ENCODE assay signal across 4 fruit fly cellular contexts in genomic region chr3L:16758504-16759109, dm6.
TF ChIP-seq lines count a peak whose summit lies in the region.

No protein-coding gene starts in this region.

- TF ChIP-seq CTCF in whole organism, embryonic (GFP tag; optimal IDR thresholded peaks at IDR 0.05; lab: Kevin White, UChicago): no peak

TF ChIP-seq in whole organism, embryonic, 481 proteins besides CTCF, POLR2A, EP300 and RAD21 (continues in another document):
- TF ChIP-seq B-H2 (GFP tag; optimal IDR thresholded peaks at IDR 0.05; lab: Kevin White, UChicago) (no peak), ewg (GFP tag; optimal IDR thresholded peaks at IDR 0.05; lab: Kevin White, UChicago) (peak; percentile 11), btn (GFP tag; optimal IDR thresholded peaks at IDR 0.05; lab: Kevin White, UChicago) (no peak), CG1603 (tag; optimal IDR thresholded peaks at IDR 0.05; lab: Kevin White, UChicago) (peak; percentile 15), bsh (GFP tag; optimal IDR thresholded peaks at IDR 0.05; lab: Kevin White, UChicago) (peak in 1 of 2 experiments; percentile 69), Atf-2 (GFP tag; optimal IDR thresholded peaks at IDR 0.05; lab: Kevin White, UChicago) (no peak), zfh1 (GFP tag; IDR thresholded peaks at IDR 0.05; lab: Robert Waterston, UW) (0 out of 3 replicates have a peak, but pooled peaks have one; percentile 6), CG9932 (GFP tag; IDR thresholded peaks at IDR 0.05; lab: Robert Waterston, UW) (no peak), Ets65A (GFP tag; lab: Kevin White, UChicago) (peak; percentile 38), CG2875 (GFP tag; optimal IDR thresholded peaks at IDR 0.05; lab: Kevin White, UChicago) (no peak), prd (optimal IDR thresholded peaks at IDR 0.05; lab: Kevin White, UChicago) (no peak), prd (GFP tag; IDR thresholded peaks at IDR 0.05; lab: Robert Waterston, UW) (peak; percentile 30; the same call in 1 of the 3 replicates), Drgx (GFP tag; IDR thresholded peaks at IDR 0.05; lab: Robert Waterston, UW) (peak; percentile 87), fd64A (GFP tag; optimal IDR thresholded peaks at IDR 0.05; lab: Kevin White, UChicago) (no peak), p53 (GFP tag; optimal IDR thresholded peaks at IDR 0.05; lab: Kevin White, UChicago) (no peak), nom (GFP tag; optimal IDR thresholded peaks at IDR 0.05; lab: Kevin White, UChicago) (peak; percentile 92), sens (GFP tag; lab: Kevin White, UChicago) (peak; percentile 74), chinmo (GFP tag; IDR thresholded peaks at IDR 0.05; lab: Robert Waterston, UW; ENCODE audit: partially characterized antibody) (0 out of 4 replicates have a peak, but pooled peaks have one; percentile 16), CG10959 (GFP tag; IDR thresholded peaks at IDR 0.05; lab: Robert Waterston, UW) (peak; percentile 40; the same call in 1 of the 2 replicates), crol (GFP tag; IDR thresholded peaks at IDR 0.05; lab: Robert Waterston, UW) (peak; percentile 78), dmrt11E (tag; optimal IDR thresholded peaks at IDR 0.05; lab: Kevin White, UChicago) (peak; percentile 13), CG8765 (GFP tag; IDR thresholded peaks at IDR 0.05; lab: Robert Waterston, UW) (peak; percentile 40; the same call in 1 of the 2 replicates)

TF ChIP-seq in whole organism, prepupa, 60 proteins besides CTCF, POLR2A, EP300 and RAD21 (continues in another document):
- TF ChIP-seq topi (GFP tag; optimal IDR thresholded peaks at IDR 0.05; lab: Kevin White, UChicago): peak; percentile 82
- TF ChIP-seq Hr4 (GFP tag; optimal IDR thresholded peaks at IDR 0.05; lab: Kevin White, UChicago): peak; percentile 86
- peak; percentile 83 for TF ChIP-seq eg (GFP tag; IDR thresholded peaks at IDR 0.05; lab: Robert Waterston, UW)
- TF ChIP-seq Sox14 (GFP tag; optimal IDR thresholded peaks at IDR 0.05; lab: Kevin White, UChicago): peak; percentile 79
- peak; percentile 53 for TF ChIP-seq Ets21C (GFP tag; optimal IDR thresholded peaks at IDR 0.05; lab: Kevin White, UChicago)
- peak; percentile 82 for TF ChIP-seq esn (GFP tag; optimal IDR thresholded peaks at IDR 0.05; lab: Kevin White, UChicago)
- no peak for TF ChIP-seq fkh (GFP tag; optimal IDR thresholded peaks at IDR 0.05; lab: Kevin White, UChicago)
- TF ChIP-seq CG32006 (GFP tag; optimal IDR thresholded peaks at IDR 0.05; lab: Kevin White, UChicago): peak; percentile 82
- peak; percentile 53 for TF ChIP-seq Blimp-1 (GFP tag; optimal IDR thresholded peaks at IDR 0.05; lab: Kevin White, UChicago)
- peak; percentile 86 for TF ChIP-seq CG1621 (tag; optimal IDR thresholded peaks at IDR 0.05; lab: Kevin White, UChicago)
- peak; percentile 17 for TF ChIP-seq Eip93F (GFP tag; optimal IDR thresholded peaks at IDR 0.05; lab: Kevin White, UChicago)
- peak; percentile 82 for TF ChIP-seq pdm3 (GFP tag; optimal IDR thresholded peaks at IDR 0.05; lab: Kevin White, UChicago)
- peak; percentile 85 for TF ChIP-seq CG6792 (GFP tag; optimal IDR thresholded peaks at IDR 0.05; lab: Kevin White, UChicago)
- no peak for TF ChIP-seq Hr38 (GFP tag; optimal IDR thresholded peaks at IDR 0.05; lab: Kevin White, UChicago)
- peak; percentile 76 for TF ChIP-seq CG4318 (GFP tag; optimal IDR thresholded peaks at IDR 0.05; lab: Kevin White, UChicago)
- peak; percentile 88 for TF ChIP-seq Lpt (GFP tag; optimal IDR thresholded peaks at IDR 0.05; lab: Kevin White, UChicago)
- peak; percentile 87 for TF ChIP-seq CG15336 (GFP tag; IDR thresholded peaks at IDR 0.05; lab: Robert Waterston, UW)
- TF ChIP-seq CG11762 (GFP tag; optimal IDR thresholded peaks at IDR 0.05; lab: Kevin White, UChicago; ENCODE audit: insufficient read depth): peak; percentile 74
- peak; percentile 63 for TF ChIP-seq Sox102F (GFP tag; optimal IDR thresholded peaks at IDR 0.05; lab: Kevin White, UChicago)
- TF ChIP-seq CG11902 (GFP tag; optimal IDR thresholded peaks at IDR 0.05; lab: Kevin White, UChicago): peak; percentile 70
- TF ChIP-seq CG6808 (GFP tag; optimal IDR thresholded peaks at IDR 0.05; lab: Kevin White, UChicago): peak; percentile 94
- peak; percentile 79 for TF ChIP-seq achi (GFP tag; optimal IDR thresholded peaks at IDR 0.05; lab: Kevin White, UChicago)
- TF ChIP-seq CG3032 (tag; optimal IDR thresholded peaks at IDR 0.05; lab: Kevin White, UChicago): peak; percentile 83

TF ChIP-seq in whole organism, pupa, 21 proteins besides CTCF, POLR2A, EP300 and RAD21:
- TF ChIP-seq Pif1B (GFP tag; optimal IDR thresholded peaks at IDR 0.05; lab: Kevin White, UChicago): peak; percentile 89
- TF ChIP-seq CG15710 (tag; optimal IDR thresholded peaks at IDR 0.05; lab: Kevin White, UChicago): peak; percentile 85
- TF ChIP-seq gl (tag; optimal IDR thresholded peaks at IDR 0.05; lab: Kevin White, UChicago): peak; percentile 82
- TF ChIP-seq EcR (GFP tag; optimal IDR thresholded peaks at IDR 0.05; lab: Kevin White, UChicago): peak; percentile 34
- TF ChIP-seq CG4496 (GFP tag; IDR thresholded peaks at IDR 0.05; lab: Robert Waterston, UW): peak; percentile 87
- TF ChIP-seq CG9948 (tag; optimal IDR thresholded peaks at IDR 0.05; lab: Kevin White, UChicago): peak; percentile 80
- TF ChIP-seq CG17806 (tag; optimal IDR thresholded peaks at IDR 0.05; lab: Kevin White, UChicago): peak; percentile 87
- TF ChIP-seq CG14655 (GFP tag; optimal IDR thresholded peaks at IDR 0.05; lab: Kevin White, UChicago): peak; percentile 91
- peak; percentile 84 for TF ChIP-seq CG12605 (GFP tag; IDR thresholded peaks at IDR 0.05; lab: Robert Waterston, UW)
- peak; percentile 88 for TF ChIP-seq Ets98B (GFP tag; IDR thresholded peaks at IDR 0.05; lab: Robert Waterston, UW)
- peak; percentile 75 for TF ChIP-seq Snoo (tag; optimal IDR thresholded peaks at IDR 0.05; lab: Kevin White, UChicago)
- TF ChIP-seq CG13204 (GFP tag; optimal IDR thresholded peaks at IDR 0.05; lab: Kevin White, UChicago): peak; percentile 81
- TF ChIP-seq Pif1A (GFP tag; optimal IDR thresholded peaks at IDR 0.05; lab: Kevin White, UChicago): peak; percentile 92
- peak; percentile 91 for TF ChIP-seq CG8301 (tag; optimal IDR thresholded peaks at IDR 0.05; lab: Kevin White, UChicago)
- peak; percentile 79 for TF ChIP-seq CG34367 (tag; optimal IDR thresholded peaks at IDR 0.05; lab: Kevin White, UChicago)
- peak; percentile 71 for TF ChIP-seq rn (GFP tag; IDR thresholded peaks at IDR 0.05; lab: Robert Waterston, UW)
- peak; percentile 80 for TF ChIP-seq CG32121 (GFP tag; IDR thresholded peaks at IDR 0.05; lab: Robert Waterston, UW)
- peak; percentile 65 for TF ChIP-seq D1 (tag; optimal IDR thresholded peaks at IDR 0.05; lab: Kevin White, UChicago)
- TF ChIP-seq fd96Ca (GFP tag; IDR thresholded peaks at IDR 0.05; lab: Robert Waterston, UW): peak; percentile 87
- TF ChIP-seq CG8159 (tag; optimal IDR thresholded peaks at IDR 0.05; lab: Kevin White, UChicago): peak; percentile 84
- no peak for TF ChIP-seq CG10348 (GFP tag; IDR thresholded peaks at IDR 0.05; lab: Robert Waterston, UW)

TF ChIP-seq in whole organism, wandering third instar larva, 38 proteins besides CTCF, POLR2A, EP300 and RAD21 (continues in another document):
- TF ChIP-seq HLH106 (tag; optimal IDR thresholded peaks at IDR 0.05; lab: Kevin White, UChicago) (peak; percentile 71), OdsH (GFP tag; optimal IDR thresholded peaks at IDR 0.05; lab: Kevin White, UChicago) (peak; percentile 42), Myc (optimal IDR thresholded peaks at IDR 0.05; lab: Kevin White, UChicago) (no peak), psq (GFP tag; optimal IDR thresholded peaks at IDR 0.05; lab: Kevin White, UChicago) (peak; percentile 23), Hr78 (GFP tag; optimal IDR thresholded peaks at IDR 0.05; lab: Kevin White, UChicago) (no peak), jim (GFP tag; optimal IDR thresholded peaks at IDR 0.05; lab: Kevin White, UChicago) (no peak), usp (GFP tag; optimal IDR thresholded peaks at IDR 0.05; lab: Kevin White, UChicago) (no peak), pan (optimal IDR thresholded peaks at IDR 0.05; lab: Kevin White, UChicago) (no peak), Dfd (GFP tag; optimal IDR thresholded peaks at IDR 0.05; lab: Kevin White, UChicago) (no peak), h (GFP tag; optimal IDR thresholded peaks at IDR 0.05; lab: Kevin White, UChicago) (peak; percentile 83), GATAd (GFP tag; optimal IDR thresholded peaks at IDR 0.05; lab: Kevin White, UChicago) (no peak), Dif (GFP tag; optimal IDR thresholded peaks at IDR 0.05; lab: Kevin White, UChicago; ENCODE audit: partially characterized antibody) (no peak), Mio (GFP tag; optimal IDR thresholded peaks at IDR 0.05; lab: Kevin White, UChicago) (no peak), rgr (GFP tag; optimal IDR thresholded peaks at IDR 0.05; lab: Kevin White, UChicago) (peak; percentile 55), Jra (GFP tag; optimal IDR thresholded peaks at IDR 0.05; lab: Kevin White, UChicago) (peak; percentile 2), tai (GFP tag; optimal IDR thresholded peaks at IDR 0.05; lab: Kevin White, UChicago) (no peak), Rel (GFP tag; optimal IDR thresholded peaks at IDR 0.05; lab: Kevin White, UChicago) (no peak), Rel (tag; optimal IDR thresholded peaks at IDR 0.05; lab: Kevin White, UChicago) (peak; percentile 4), dmrt93B (GFP tag; optimal IDR thresholded peaks at IDR 0.05; lab: Kevin White, UChicago) (peak; percentile 36), dsf (GFP tag; optimal IDR thresholded peaks at IDR 0.05; lab: Kevin White, UChicago; ENCODE audit: borderline replicate concordance) (no peak), ey (GFP tag; optimal IDR thresholded peaks at IDR 0.05; lab: Kevin White, UChicago) (peak; percentile 50), sv (GFP tag; optimal IDR thresholded peaks at IDR 0.05; lab: Kevin White, UChicago) (no peak), Hnf4 (GFP tag; optimal IDR thresholded peaks at IDR 0.05; lab: Kevin White, UChicago) (peak; percentile 53), foxo (GFP tag; optimal IDR thresholded peaks at IDR 0.05; lab: Kevin White, UChicago) (peak in 1 of 2 experiments; percentile 65), woc (GFP tag; optimal IDR thresholded peaks at IDR 0.05; lab: Kevin White, UChicago) (peak; percentile 67), Vsx2 (GFP tag; optimal IDR thresholded peaks at IDR 0.05; lab: Kevin White, UChicago; ENCODE audit: partially characterized antibody) (no peak), Abd-B (GFP tag; optimal IDR thresholded peaks at IDR 0.05; lab: Kevin White, UChicago) (no peak), N (GFP tag; optimal IDR thresholded peaks at IDR 0.05; lab: Kevin White, UChicago) (no peak), Sp1 (GFP tag; optimal IDR thresholded peaks at IDR 0.05; lab: Kevin White, UChicago) (peak; percentile 44), CrebA (GFP tag; optimal IDR thresholded peaks at IDR 0.05; lab: Kevin White, UChicago; ENCODE audit: borderline replicate concordance) (no peak), CG9705 (GFP tag; optimal IDR thresholded peaks at IDR 0.05; lab: Kevin White, UChicago) (peak; percentile 58), Hr83 (GFP tag; optimal IDR thresholded peaks at IDR 0.05; lab: Kevin White, UChicago; ENCODE audit: poor library complexity, severe bottlenecking) (no peak), fru (GFP tag; optimal IDR thresholded peaks at IDR 0.05; lab: Kevin White, UChicago) (peak; percentile 66)

Comparison
In these comparisons a context has a peak if more than half of its experiments do, and no peak if none do; other contexts are left out.
1. Of the 7 proteins assayed by ChIP-seq in both whole organism, embryonic and whole organism, prepupa: peak only in whole organism, embryonic: none; only in whole organism, prepupa: Blimp-1, CG16779, Gug, Hr39, Lpt and Sox102F; in both: none; in neither: 1.